Worm (Caenorhabditis elegans): ENCODE measurements around the gene Y56A3A.2.

The Y56A3A.2 gene

DNA sequence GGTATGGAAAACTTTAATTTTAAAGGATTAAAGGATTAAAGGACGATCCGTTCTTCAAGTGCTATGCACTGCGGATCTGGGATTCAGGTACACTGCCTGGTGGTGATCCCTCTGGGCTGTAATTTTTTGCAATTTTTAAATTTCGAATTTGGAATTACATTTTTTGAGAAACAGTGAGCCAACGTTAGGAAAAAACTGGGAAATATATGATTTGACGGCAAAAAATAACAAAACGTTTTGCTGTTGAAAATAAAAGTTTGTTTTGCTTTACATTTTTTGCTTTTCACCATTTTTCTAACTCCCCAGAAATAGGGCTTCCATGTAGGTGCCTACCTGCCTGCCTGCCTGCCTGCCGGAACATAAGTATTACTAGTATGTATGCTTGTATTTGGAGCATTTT is 54.6 kb downstream of the Y56A3A.2 start, which contains the start of gene C18D11.10:
C18D11.10 (plus strand) TSS at position 301 of the 400 bp plus-strand sequence.
- TF ChIP-seq nhr-43 (tag; optimal IDR thresholded peaks at IDR 0.05; ENCODE audit: poor library complexity, severe bottlenecking) (no peak), egl-5 (tag; optimal IDR thresholded peaks at IDR 0.05) (no peak), nhr-12 (tag; optimal IDR thresholded peaks at IDR 0.05) (no peak), ZK546.5 (tag; optimal IDR thresholded peaks at IDR 0.05) (no peak), pha-4 (tag; optimal IDR thresholded peaks at IDR 0.05) (no peak), nhr-25 (tag; optimal IDR thresholded peaks at IDR 0.05) (no peak), nhr-76 (tag; optimal IDR thresholded peaks at IDR 0.05) (no peak), unc-39 (tag; optimal IDR thresholded peaks at IDR 0.05) (no peak), sea-2 (GFP tag; optimal IDR thresholded peaks at IDR 0.05) (no peak)

DNA sequence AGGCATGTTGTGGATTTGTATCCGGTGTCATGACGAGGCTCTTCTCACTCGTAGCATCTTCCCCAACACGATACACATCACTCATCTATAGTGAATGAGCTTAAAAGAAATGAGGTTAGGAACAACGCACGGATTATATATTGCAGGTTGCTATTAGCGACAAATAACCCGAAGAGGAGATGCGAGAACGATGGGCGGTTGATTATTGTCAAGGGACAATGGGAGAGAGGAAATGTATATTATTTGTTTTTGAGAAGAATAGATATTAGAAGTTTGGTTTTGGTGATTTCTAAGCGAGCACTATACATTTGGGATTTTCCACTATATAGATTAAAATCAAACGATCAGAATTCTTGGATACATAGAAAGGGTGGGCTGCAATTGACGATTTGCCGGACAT is 55.4 kb downstream of the Y56A3A.2 start, which contains the start of gene C18D11.7:
C18D11.7 (minus strand) TSS at position 101 of the 400 bp plus-strand sequence.
- TF ChIP-seq elt-1 (tag; optimal IDR thresholded peaks at IDR 0.05) (no peak), hmg-11 (tag; optimal IDR thresholded peaks at IDR 0.05) (no peak), elt-3 (tag; optimal IDR thresholded peaks at IDR 0.05) (no peak), sea-2 (GFP tag; optimal IDR thresholded peaks at IDR 0.05) (no peak), skn-1 (tag; optimal IDR thresholded peaks at IDR 0.05) (no peak), ceh-16 (tag; optimal IDR thresholded peaks at IDR 0.05) (no peak), nhr-23 (tag; optimal IDR thresholded peaks at IDR 0.05) (no peak), lsy-12 (tag; optimal IDR thresholded peaks at IDR 0.05) (no peak), fkh-2 (tag; optimal IDR thresholded peaks at IDR 0.05) (no peak), ceh-9 (tag; optimal IDR thresholded peaks at IDR 0.05) (no peak), elt-2 (tag; optimal IDR thresholded peaks at IDR 0.05) (no peak)
